Worm (Caenorhabditis elegans): ENCODE data around the gene exc-13.

DNA sequence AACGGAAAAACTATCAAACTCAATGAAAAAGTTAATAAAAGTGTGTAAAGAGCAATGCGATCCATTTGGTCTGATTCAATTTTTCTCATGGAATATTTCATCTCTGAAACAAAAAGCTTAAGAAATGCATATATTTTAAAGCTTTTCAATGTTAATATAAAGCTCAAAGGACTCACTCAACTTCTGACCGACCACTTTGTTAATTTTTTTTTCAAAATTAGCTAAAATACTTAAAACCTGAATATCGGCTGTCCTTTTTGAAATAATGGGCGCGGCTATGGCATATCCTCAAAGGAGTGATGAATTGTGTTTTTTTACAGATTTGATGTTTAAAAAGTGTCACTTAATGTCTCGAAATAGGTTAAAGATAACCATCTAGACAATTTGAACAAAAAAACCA is 24.7 kb downstream of the exc-13 start, which contains the start of gene C02H6.1:
- no peak for TF ChIP-seq dmd-4 (tag; optimal IDR thresholded peaks at IDR 0.05)
- TF ChIP-seq egl-27 (tag; optimal IDR thresholded peaks at IDR 0.05), result no peak
- no peak for TF ChIP-seq lin-11 (tag; optimal IDR thresholded peaks at IDR 0.05)
- no peak for TF ChIP-seq sem-4 (tag; optimal IDR thresholded peaks at IDR 0.05)
- no peak for TF ChIP-seq snpc-4 (tag; optimal IDR thresholded peaks at IDR 0.05)
- TF ChIP-seq unc-39 (tag; optimal IDR thresholded peaks at IDR 0.05), result no peak

Measured in whole organism, L2 larva.